Fruit fly (Drosophila melanogaster) whole organism, embryonic: Measurements from ENCODE around the gene CG7896.
A peak's percentile ranks its signal among the peaks of the same experiment; 100 is the strongest.

Experiments used
- Awh ChIP-seq: fragments of 200-800 bp; sonication (Bioruptor generic); IDR thresholded peaks from 2 replicates; pipeline ENCODE4, ENCODE4 v1.3.6; 2022; ENCODE audit warnings: missing biosample characterization, missing genetic modification characterization
- Blimp-1 ChIP-seq: fragments of 200-800 bp; sonication (Bioruptor generic); optimal IDR thresholded peaks from 3 replicates; lab custom pipeline; 2018; ENCODE audit warnings: missing biosample characterization, missing genetic modification characterization, mild to moderate bottlenecking, moderate library complexity, missing genetic modification reagents
- CG10321 ChIP-seq: fragments of 200-800 bp; sonication (Bioruptor generic); IDR thresholded peaks from 2 replicates; pipeline ENCODE4 v1.3.6; 2022; ENCODE audit warnings: missing biosample characterization, missing genetic modification characterization
- CG10565 ChIP-seq: fragments of 200-800 bp; sonication (Bioruptor generic); optimal IDR thresholded peaks from 3 replicates; lab custom pipeline; 2016; ENCODE audit warnings: missing biosample characterization, mild to moderate bottlenecking, missing genetic modification characterization
- CG12155 ChIP-seq: fragments of 200-800 bp; sonication (Bioruptor generic); optimal IDR thresholded peaks from 3 replicates; lab custom pipeline; 2016; ENCODE audit warnings: missing biosample characterization, missing genetic modification characterization
- CG12391 ChIP-seq: fragments of 200-800 bp; sonication (Bioruptor generic); optimal IDR thresholded peaks from 3 replicates; lab custom pipeline; 2018; ENCODE audit warnings: missing biosample characterization, mild to moderate bottlenecking, missing genetic modification characterization, moderate library complexity
- CG12659 ChIP-seq: fragments of 200-800 bp; sonication (Bioruptor generic); optimal IDR thresholded peaks from 3 replicates; lab custom pipeline; 2017; ENCODE audit warnings: mild to moderate bottlenecking, missing biosample characterization, missing genetic modification reagents, missing genetic modification characterization
- CG14965 ChIP-seq: fragments of 200-800 bp; sonication (Bioruptor generic); optimal IDR thresholded peaks from 2 replicates; lab custom pipeline; 2016; ENCODE audit warnings: missing biosample characterization, missing genetic modification characterization, borderline replicate concordance
- CG17612 ChIP-seq: fragments of 200-800 bp; sonication (Bioruptor generic); IDR thresholded peaks from 2 replicates; pipeline ENCODE4 v1.3.6; 2022; ENCODE audit warnings: missing biosample characterization, missing genetic modification characterization
- CG18011 ChIP-seq: fragments of 200-800 bp; sonication (Bioruptor generic); optimal IDR thresholded peaks from 2 replicates; lab custom pipeline; 2017; ENCODE audit warnings: missing biosample characterization, missing genetic modification characterization, mild to moderate bottlenecking, moderate library complexity, missing genotype
- CG18262 ChIP-seq: fragments of 200-800 bp; optimal IDR thresholded peaks from 3 replicates; lab custom pipeline; 2019; ENCODE audit warnings: missing biosample characterization, mild to moderate bottlenecking, missing genetic modification characterization, moderate library complexity
- CG31224 ChIP-seq: fragments of 200-800 bp; sonication (Bioruptor generic); IDR thresholded peaks from 2 replicates; pipeline ENCODE4 v1.3.6; 2022; ENCODE audit warnings: missing biosample characterization, missing genetic modification characterization
- CG3163 ChIP-seq: fragments of 200-800 bp; sonication (Bioruptor generic); optimal IDR thresholded peaks from 3 replicates; lab custom pipeline; 2016; ENCODE audit warnings: missing biosample characterization, missing genetic modification characterization
- CG4424 ChIP-seq: fragments of 200-800 bp; sonication (Bioruptor generic); optimal IDR thresholded peaks from 3 replicates; lab custom pipeline; 2016; ENCODE audit warnings: missing biosample characterization, missing genetic modification characterization
- CG4854 ChIP-seq: fragments of 200-800 bp; sonication (Bioruptor generic); optimal IDR thresholded peaks from 2 replicates; lab custom pipeline; 2016; ENCODE audit warnings: missing biosample characterization, missing genetic modification characterization, inconsistent platforms
- CG6813 ChIP-seq: fragments of 200-800 bp; sonication (Bioruptor generic); optimal IDR thresholded peaks from 2 replicates; lab custom pipeline; 2017; ENCODE audit warnings: missing biosample characterization, missing genetic modification characterization, mild to moderate bottlenecking, moderate library complexity, missing genetic modification reagents
- CG7839 ChIP-seq: fragments of 200-800 bp; sonication (Bioruptor generic); optimal IDR thresholded peaks from 3 replicates; lab custom pipeline; 2018; ENCODE audit warnings: missing biosample characterization, mild to moderate bottlenecking, missing genetic modification characterization, moderate library complexity
- CG9215 ChIP-seq: fragments of 200-800 bp; sonication (Bioruptor generic); IDR thresholded peaks from 2 replicates; pipeline ENCODE4 v1.3.6; 2022; ENCODE audit warnings: missing biosample characterization, missing genetic modification characterization
- CG9437 ChIP-seq: fragments of 200-800 bp; sonication (Bioruptor generic); optimal IDR thresholded peaks from 2 replicates; lab custom pipeline; 2018; ENCODE audit warnings: missing biosample characterization, mild to moderate bottlenecking, missing genetic modification characterization
- CTCF ChIP-seq: fragments of 200-800 bp; sonication (Bioruptor generic); optimal IDR thresholded peaks from 2 replicates; lab custom pipeline; 2017; ENCODE audit warnings: missing biosample characterization, mild to moderate bottlenecking, missing genetic modification characterization, moderate library complexity
- Doc2 ChIP-seq: fragments of 200-800 bp; sonication (Bioruptor generic); IDR thresholded peaks from 2 replicates; pipeline ENCODE4 v1.3.6; 2022; ENCODE audit warnings: missing biosample characterization, missing genetic modification characterization
- Drgx ChIP-seq: fragments of 200-800 bp; sonication (Bioruptor generic); IDR thresholded peaks from 2 replicates; pipeline ENCODE4 v1.3.6; 2022; ENCODE audit warnings: missing biosample characterization, missing genetic modification characterization
- E2f1 ChIP-seq: fragments of 200-800 bp; sonication (Bioruptor generic); IDR thresholded peaks from 2 replicates; pipeline ENCODE4 v1.3.6; 2022; ENCODE audit warnings: missing biosample characterization, missing genetic modification characterization
- Eip74EF ChIP-seq, 2 experiments: fragments of 200-800 bp in 1 of 2; fragments of >200 bp in 1 of 2; sonication (Bioruptor generic) in 1 of 2; optimal IDR thresholded peaks; 2 replicates each; lab custom pipeline; 2017 to 2019; ENCODE audit warnings: missing biosample characterization in 2 of 2, missing genetic modification characterization in 2 of 2, mild to moderate bottlenecking in 1 of 2, moderate library complexity in 1 of 2
- Gsc ChIP-seq: fragments of 200-800 bp; sonication (Bioruptor generic); IDR thresholded peaks from 2 replicates; pipeline ENCODE4 v1.3.6; 2022; ENCODE audit warnings: missing biosample characterization, missing genetic modification characterization
- Hand ChIP-seq: fragments of 200-800 bp; sonication (Bioruptor generic); optimal IDR thresholded peaks from 2 replicates; lab custom pipeline; 2017; ENCODE audit warnings: mild to moderate bottlenecking, missing biosample characterization, missing genetic modification reagents, missing genetic modification characterization
- Kr ChIP-seq: fragments of 200-800 bp; sonication (Bioruptor generic); optimal IDR thresholded peaks from 2 replicates; lab custom pipeline; 2017; ENCODE audit warnings: missing biosample characterization, mild to moderate bottlenecking, missing genetic modification characterization
- Lim3 ChIP-seq: fragments of 200-800 bp; sonication (Bioruptor generic); IDR thresholded peaks from 2 replicates; pipeline ENCODE4 v1.3.6; 2022; ENCODE audit warnings: missing biosample characterization, missing genetic modification characterization
- MBD-R2 ChIP-seq: fragments of 200-800 bp; sonication (Bioruptor generic); IDR thresholded peaks from 2 replicates; pipeline ENCODE4 v1.3.6; 2022; ENCODE audit warnings: missing biosample characterization, missing genetic modification characterization
- Meics ChIP-seq: fragments of 200-800 bp; sonication (Bioruptor generic); optimal IDR thresholded peaks from 2 replicates; lab custom pipeline; 2017; ENCODE audit warnings: missing biosample characterization, mild to moderate bottlenecking, missing genetic modification characterization
- Ssrp ChIP-seq: fragments of 200-800 bp; sonication (Bioruptor generic); optimal IDR thresholded peaks from 2 replicates; lab custom pipeline; 2018; ENCODE audit warnings: missing biosample characterization, mild to moderate bottlenecking, missing genetic modification characterization, moderate library complexity
- Vsx1 ChIP-seq: fragments of 200-800 bp; sonication (Bioruptor generic); optimal IDR thresholded peaks from 2 replicates; lab custom pipeline; 2017; ENCODE audit warnings: missing biosample characterization, mild to moderate bottlenecking, missing genetic modification characterization, missing genetic modification reagents
- abd-A ChIP-seq: fragments of 200-800 bp; sonication (Bioruptor generic); optimal IDR thresholded peaks from 3 replicates; lab custom pipeline; 2019; ENCODE audit warnings: missing biosample characterization, mild to moderate bottlenecking, missing genetic modification characterization, moderate library complexity
- cas ChIP-seq: fragments of 200-800 bp; sonication (Bioruptor generic); IDR thresholded peaks from 2 replicates; pipeline ENCODE4 v1.3.6; 2022; ENCODE audit warnings: missing biosample characterization, missing genetic modification characterization
- chif ChIP-seq, 2 experiments: fragments of 200-800 bp; sonication (Bioruptor generic); optimal IDR thresholded peaks; 3 replicates each; lab custom pipeline; 2016; ENCODE audit warnings: missing biosample characterization in 2 of 2, missing genetic modification characterization in 2 of 2
- chm ChIP-seq: fragments of 200-800 bp; sonication (Bioruptor generic); IDR thresholded peaks from 2 replicates; pipeline ENCODE4 v1.3.6; 2022; ENCODE audit warnings: missing biosample characterization, missing genetic modification characterization
- ems ChIP-seq: fragments of 200-800 bp; sonication (Bioruptor generic); optimal IDR thresholded peaks from 3 replicates; lab custom pipeline; 2016; ENCODE audit warnings: missing biosample characterization, missing genetic modification characterization
- hbn ChIP-seq: fragments of 200-800 bp; sonication (Bioruptor generic); IDR thresholded peaks from 2 replicates; pipeline ENCODE4 v1.3.6; 2022; ENCODE audit warnings: missing biosample characterization, missing genetic modification characterization; ENCODE audit not compliant: partially characterized antibody
- insv ChIP-seq, 2 experiments: fragments of 200-800 bp; sonication (Bioruptor generic); optimal IDR thresholded peaks; 3 replicates each; lab custom pipeline; 2016 to 2018; ENCODE audit warnings: missing biosample characterization in 2 of 2, missing genetic modification characterization in 2 of 2
- ken ChIP-seq: fragments of 200-800 bp; sonication (Bioruptor generic); IDR thresholded peaks from 3 replicates; pipeline ENCODE4 v1.3.6; 2022; ENCODE audit warnings: missing biosample characterization, missing genetic modification characterization
- lov ChIP-seq, 2 experiments: fragments of 200-800 bp in 1 of 2; fragments of >200 bp in 1 of 2; sonication (Bioruptor generic) in 1 of 2; IDR thresholded peaks in 1 of 2; optimal IDR thresholded peaks in 1 of 2; 2 replicates in 1 of 2; 3 replicates in 1 of 2; pipeline versions ENCODE4 v1.3.6 to Lab custom; 2017 to 2022; ENCODE audit warnings: missing biosample characterization in 1 of 2, missing genetic modification characterization in 1 of 2
- mam ChIP-seq: fragments of 200-800 bp; sonication (Bioruptor generic); optimal IDR thresholded peaks from 3 replicates; lab custom pipeline; 2016; ENCODE audit warnings: missing biosample characterization, missing genetic modification characterization
- sc ChIP-seq, 3 experiments: fragments of >200 bp in 2 of 3; fragments of 200-800 bp in 1 of 3; sonication (Bioruptor generic) in 1 of 3; optimal IDR thresholded peaks; 2 replicates in 2 of 3; 3 replicates in 1 of 3; lab custom pipeline; 2017; ENCODE audit warnings: mild to moderate bottlenecking in 1 of 3, missing biosample characterization in 1 of 3, missing genetic modification characterization in 1 of 3, missing genetic modification reagents in 1 of 3
- sens ChIP-seq: fragments of 200-800 bp; sonication (Bioruptor generic); peaks from one replicate; lab custom pipeline; 2016; ENCODE audit warnings: missing biosample characterization, missing genetic modification characterization
- so ChIP-seq: fragments of 200-800 bp; sonication (Bioruptor generic); IDR thresholded peaks from 3 replicates; pipeline ENCODE4 v1.3.6; 2022; ENCODE audit warnings: missing biosample characterization, missing genetic modification characterization
- unpg ChIP-seq: fragments of 200-800 bp; sonication (Bioruptor generic); optimal IDR thresholded peaks from 3 replicates; lab custom pipeline; 2018; ENCODE audit warnings: missing biosample characterization, mild to moderate bottlenecking, missing genetic modification characterization, moderate library complexity
- vfl ChIP-seq: fragments of 200-800 bp; sonication (Bioruptor generic); optimal IDR thresholded peaks from 2 replicates; lab custom pipeline; 2016; ENCODE audit warnings: missing biosample characterization, missing genetic modification characterization
- wdn ChIP-seq: fragments of 200-800 bp; sonication (Bioruptor generic); IDR thresholded peaks from 2 replicates; pipeline ENCODE4 v1.3.6; 2022; ENCODE audit warnings: missing biosample characterization, missing genetic modification characterization
- wek ChIP-seq: fragments of 200-800 bp; sonication (Bioruptor generic); optimal IDR thresholded peaks from 3 replicates; lab custom pipeline; 2018; ENCODE audit warnings: missing biosample characterization, mild to moderate bottlenecking, missing genetic modification characterization, moderate library complexity
- yki ChIP-seq: fragments of >200 bp; optimal IDR thresholded peaks from 3 replicates; lab custom pipeline; 2018
- zf30C ChIP-seq: fragments of 200-800 bp; sonication (Bioruptor generic); optimal IDR thresholded peaks from 3 replicates; lab custom pipeline; 2018; ENCODE audit warnings: missing biosample characterization, mild to moderate bottlenecking, missing genetic modification characterization

CG7896 gene

dm6 chr3R:30021009-30021408 is 37.8 kb downstream of the CG7896 start (continued):
- TF ChIP-seq CG6813 (GFP tag; lab: Kevin White, UChicago) = no peak
- no peak for TF ChIP-seq Doc2 (GFP tag; lab: Robert Waterston, UW)
- no peak for TF ChIP-seq CTCF
- TF ChIP-seq Ssrp = peak; percentile 40
- no peak for TF ChIP-seq Eip74EF (GFP tag; optimal IDR thresholded peaks at IDR 0.05; lab: Kevin White, UChicago)
- no peak for TF ChIP-seq sens
- no peak for TF ChIP-seq CG10565 (GFP tag; lab: Kevin White, UChicago)
- peak; percentile 29 for TF ChIP-seq CG4424 (GFP tag; lab: Kevin White, UChicago)
- TF ChIP-seq E2f1 (GFP tag; lab: Robert Waterston, UW) = no peak
- peak; percentile 33 for TF ChIP-seq unpg (GFP tag; lab: Kevin White, UChicago)
- no peak for TF ChIP-seq CG3163 (GFP tag; lab: Kevin White, UChicago)
- no peak for TF ChIP-seq wdn (GFP tag; lab: Robert Waterston, UW)
- no peak for TF ChIP-seq Kr (GFP tag; lab: Kevin White, UChicago)
- TF ChIP-seq CG4854 (GFP tag; lab: Kevin White, UChicago) = no peak
- TF ChIP-seq Awh (GFP tag; lab: Robert Waterston, UW) = 0 out of 2 replicates have a peak, but pooled peaks have one; percentile 46
- no peak for TF ChIP-seq CG14965
- no peak for TF ChIP-seq CG9437
- TF ChIP-seq CG12155 = peak; percentile 10
- no peak for TF ChIP-seq Hand
- no peak for TF ChIP-seq Blimp-1 (GFP tag; lab: Kevin White, UChicago)
- TF ChIP-seq hbn = no peak
- peak; percentile 33 for TF ChIP-seq zf30C
- TF ChIP-seq Drgx = peak; percentile 65
- TF ChIP-seq chm (GFP tag; lab: Robert Waterston, UW) = no peak
- TF ChIP-seq MBD-R2 (GFP tag; lab: Robert Waterston, UW) = no peak
- peak; percentile 37 for TF ChIP-seq Meics
- no peak for TF ChIP-seq insv (GFP tag; optimal IDR thresholded peaks at IDR 0.05; lab: Kevin White, UChicago)
- TF ChIP-seq Vsx1 (GFP tag; lab: Kevin White, UChicago) = no peak
- no peak for TF ChIP-seq ken (GFP tag; lab: Robert Waterston, UW)
- TF ChIP-seq chif (GFP tag; optimal IDR thresholded peaks at IDR 0.05; lab: Kevin White, UChicago) = no peak
- no peak for TF ChIP-seq CG17612 (GFP tag; lab: Robert Waterston, UW)
- no peak for TF ChIP-seq sc (optimal IDR thresholded peaks at IDR 0.05; lab: Kevin White, UChicago)
- TF ChIP-seq sc (GFP tag; optimal IDR thresholded peaks at IDR 0.05; lab: Kevin White, UChicago) = no peak
- no peak for TF ChIP-seq lov (optimal IDR thresholded peaks at IDR 0.05; lab: Kevin White, UChicago)
- TF ChIP-seq lov (GFP tag; IDR thresholded peaks at IDR 0.05; lab: Robert Waterston, UW) = no peak
- TF ChIP-seq mam (GFP tag; lab: Kevin White, UChicago) = no peak
- no peak for TF ChIP-seq CG10321 (GFP tag; lab: Robert Waterston, UW)
- peak; percentile 32 for TF ChIP-seq CG18262 (tag; lab: Kevin White, UChicago)
- TF ChIP-seq CG31224 (GFP tag; lab: Robert Waterston, UW) = no peak
- no peak for TF ChIP-seq cas (GFP tag; lab: Robert Waterston, UW)
- no peak for TF ChIP-seq CG9215 (GFP tag; lab: Robert Waterston, UW)
- TF ChIP-seq yki = no peak
- TF ChIP-seq Gsc = no peak
- TF ChIP-seq Lim3 (GFP tag; lab: Robert Waterston, UW) = no peak
- TF ChIP-seq CG18011 (GFP tag; lab: Kevin White, UChicago) = no peak
- no peak for TF ChIP-seq CG12659 (GFP tag; lab: Kevin White, UChicago)
- TF ChIP-seq ems (GFP tag; lab: Kevin White, UChicago) = no peak
- TF ChIP-seq abd-A (tag; lab: Kevin White, UChicago) = no peak
- peak; percentile 30 for TF ChIP-seq CG12391
- no peak for TF ChIP-seq vfl (GFP tag; lab: Kevin White, UChicago)
- no peak for TF ChIP-seq so
- TF ChIP-seq wek = no peak
- peak; percentile 22 for TF ChIP-seq CG7839 (tag; lab: Kevin White, UChicago)
